Worm (Caenorhabditis elegans) whole organism, L4 larva: ENCODE data around the gene Y54F10AR.1.

Experiments
- T26A8.4 ChIP-seq: fragments of 200-800 bp; sonication (Bioruptor generic); IDR thresholded peaks from 2 replicates; pipeline ENCODE4 v1.3.6; 2022; ENCODE audit warnings: missing genetic modification characterization, missing compliant biosample characterization
- fkh-10 ChIP-seq: fragments of 150-350 bp; optimal IDR thresholded peaks from 2 replicates; lab custom pipeline; 2014; ENCODE audit warnings: missing biosample characterization, missing genetic modification reagents, missing genetic modification characterization
- hlh-11 ChIP-seq: fragments of 200-800 bp; sonication (Bioruptor generic); optimal IDR thresholded peaks from 2 replicates; lab custom pipeline; 2018; ENCODE audit warnings: mild to moderate bottlenecking, missing genetic modification characterization, missing compliant biosample characterization
- lin-15B ChIP-seq: fragments of 150-350 bp; sonication (generic microtip); optimal IDR thresholded peaks from 3 replicates; lab custom pipeline; 2014; ENCODE audit warnings: missing biosample characterization, missing genetic modification characterization
- lir-3 ChIP-seq: sonication (generic microtip); optimal IDR thresholded peaks from 2 replicates; lab custom pipeline; 2016; ENCODE audit warnings: mild to moderate bottlenecking, missing genetic modification characterization, missing compliant biosample characterization
- mep-1 ChIP-seq: fragments of 150-350 bp; sonication (generic microtip); optimal IDR thresholded peaks from 3 replicates; lab custom pipeline; 2014; ENCODE audit warnings: missing biosample characterization, missing genetic modification characterization
- pha-4 ChIP-seq, 2 experiments: fragments of 150-350 bp in 1 of 2; fragments of 200-800 bp in 1 of 2; sonication (Bioruptor generic) in 1 of 2; IDR thresholded peaks in 1 of 2; optimal IDR thresholded peaks in 1 of 2; 2 replicates each; pipeline versions ENCODE4 v1.3.6 to Lab custom; 2014 to 2022; ENCODE audit warnings: missing genetic modification characterization in 2 of 2, missing genetic modification reagents in 2 of 2, missing biosample characterization in 1 of 2, missing compliant biosample characterization in 1 of 2
- skn-1 ChIP-seq: fragments of 150-350 bp; optimal IDR thresholded peaks from 2 replicates; lab custom pipeline; 2014; ENCODE audit warnings: missing biosample characterization, missing genetic modification characterization

- TF ChIP-seq lir-3 (tag; lab: Kevin White, UChicago) (no peak), skn-1 (tag; lab: Kevin White, UChicago) (no peak), T26A8.4 (GFP tag; lab: Robert Waterston, UW) (no peak), mep-1 (tag; lab: Kevin White, UChicago) (no peak), hlh-11 (tag; lab: Kevin White, UChicago) (no peak), lin-15B (tag; lab: Kevin White, UChicago) (no peak), fkh-10 (GFP tag; lab: Kevin White, UChicago) (no peak), pha-4 (GFP tag; IDR thresholded peaks at IDR 0.05; lab: Robert Waterston, UW) (no peak), pha-4 (tag; optimal IDR thresholded peaks at IDR 0.05; lab: Kevin White, UChicago) (no peak)
Measured at ce11 chrIII:2530313-2530712, 45.2 kb downstream of the Y54F10AR.1 start, which contains the start of gene cone-1.
